Fruit fly (Drosophila melanogaster): ENCODE data around the gene CG9837.

- TF ChIP-seq cic (GFP tag; optimal IDR thresholded peaks at IDR 0.05) (no peak), CG7101 (tag; optimal IDR thresholded peaks at IDR 0.05) (no peak), pad (GFP tag; optimal IDR thresholded peaks at IDR 0.05) (no peak), CG14711 (tag; optimal IDR thresholded peaks at IDR 0.05) (no peak), bab1 (GFP tag; optimal IDR thresholded peaks at IDR 0.05) (no peak), tj (GFP tag; optimal IDR thresholded peaks at IDR 0.05) (no peak), Mnt (GFP tag; optimal IDR thresholded peaks at IDR 0.05) (no peak), Hr96 (GFP tag; optimal IDR thresholded peaks at IDR 0.05) (no peak)
Measured at dm6 chr3R:8850616-8851015, 37.2 kb upstream of the CG9837 start.
